Fruit fly (Drosophila melanogaster) whole organism, prepupa: Measurements from ENCODE around the gene CG8870.

Experiments
- CG11762 ChIP-seq: fragments of 200-800 bp; sonication (Bioruptor generic); optimal IDR thresholded peaks from 3 replicates; lab custom pipeline; 2016; ENCODE audit warnings: missing biosample characterization, missing genetic modification characterization; ENCODE audit not compliant: insufficient read depth
- CG16779 ChIP-seq: fragments of 200-800 bp; sonication (Bioruptor generic); optimal IDR thresholded peaks from 3 replicates; lab custom pipeline; 2017; ENCODE audit warnings: missing biosample characterization, mild to moderate bottlenecking, missing genetic modification characterization
- CG31627 ChIP-seq: fragments of 200-800 bp; sonication (Bioruptor generic); optimal IDR thresholded peaks from 3 replicates; lab custom pipeline; 2016; ENCODE audit warnings: missing biosample characterization, missing genetic modification characterization
- CG32006 ChIP-seq: fragments of 200-800 bp; sonication (Bioruptor generic); optimal IDR thresholded peaks from 3 replicates; lab custom pipeline; 2017; ENCODE audit warnings: missing biosample characterization, mild to moderate bottlenecking, missing genetic modification characterization
- CG4318 ChIP-seq: fragments of 200-800 bp; sonication (Bioruptor generic); optimal IDR thresholded peaks from 3 replicates; lab custom pipeline; 2017; ENCODE audit warnings: missing biosample characterization, mild to moderate bottlenecking, missing genetic modification characterization
- CG6163 ChIP-seq: fragments of 200-800 bp; sonication (Bioruptor generic); IDR thresholded peaks from 3 replicates; pipeline ENCODE4 v1.3.6; 2022; ENCODE audit warnings: missing biosample characterization, missing genetic modification characterization
- CG6854 ChIP-seq: fragments of 200-800 bp; sonication (Bioruptor generic); optimal IDR thresholded peaks from 2 replicates; lab custom pipeline; 2017; ENCODE audit warnings: missing biosample characterization, mild to moderate bottlenecking, missing genetic modification characterization
- Sox102F ChIP-seq: fragments of 200-800 bp; sonication (Bioruptor generic); optimal IDR thresholded peaks from 2 replicates; lab custom pipeline; 2016; ENCODE audit warnings: missing biosample characterization, mild to moderate bottlenecking, missing genetic modification characterization
- lz ChIP-seq: fragments of 200-800 bp; sonication (Bioruptor generic); optimal IDR thresholded peaks from 3 replicates; lab custom pipeline; 2016; ENCODE audit warnings: missing biosample characterization, missing genetic modification characterization
- salr ChIP-seq, 2 experiments: fragments of 200-800 bp; sonication (Bioruptor generic); optimal IDR thresholded peaks; 3 replicates each; lab custom pipeline; 2016 to 2018; ENCODE audit warnings: missing biosample characterization in 2 of 2, missing genetic modification characterization in 2 of 2, mild to moderate bottlenecking in 1 of 2

dm6 chr3R:13379675-13380074, at the start of gene CG8870, which contains the start of gene CG9813:
- TF ChIP-seq CG16779 (tag; lab: Kevin White, UChicago) (no peak), lz (GFP tag; lab: Kevin White, UChicago) (no peak), CG11762 (GFP tag; lab: Kevin White, UChicago) (no peak), CG6163 (no peak), salr (GFP tag; optimal IDR thresholded peaks at IDR 0.05; lab: Kevin White, UChicago) (no peak), CG32006 (GFP tag; lab: Kevin White, UChicago) (no peak), CG31627 (no peak), CG6854 (GFP tag; lab: Kevin White, UChicago) (no peak), CG4318 (no peak), Sox102F (GFP tag; lab: Kevin White, UChicago) (no peak)
